1 fruit fly cellular context compared by ENCODE assay signal in the genomic region with DNA sequence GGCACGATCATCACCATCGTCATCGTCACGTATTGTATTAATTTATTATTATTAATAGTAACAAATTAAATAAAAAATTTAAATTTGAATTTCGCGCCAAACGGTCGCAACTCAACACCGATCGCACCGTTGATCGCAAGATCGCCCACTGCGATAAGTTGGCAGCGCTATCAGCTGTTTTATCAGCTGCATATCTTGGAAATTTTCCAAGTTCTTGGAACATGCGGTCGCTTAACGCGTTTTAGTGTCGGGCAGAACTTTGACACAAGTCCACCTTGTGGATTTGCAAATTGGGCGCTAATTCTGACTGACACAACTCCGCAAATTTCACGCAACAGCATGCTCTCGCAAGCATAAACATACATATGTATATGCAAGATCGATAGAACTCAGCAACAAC.
TF ChIP-seq lines count a peak whose summit lies in the region.

No protein-coding gene starts in this region.

TF ChIP-seq in whole organism, embryonic, 481 proteins besides CTCF, POLR2A, EP300 and RAD21 (continued from another document):
- no peak for TF ChIP-seq Deaf1 (tag; optimal IDR thresholded peaks at IDR 0.05; lab: Kevin White, UChicago)
- TF ChIP-seq gce (GFP tag; IDR thresholded peaks at IDR 0.05; lab: Robert Waterston, UW), result no peak
- peak; percentile 54 for TF ChIP-seq CG17829 (tag; optimal IDR thresholded peaks at IDR 0.05; lab: Kevin White, UChicago)
- peak; percentile 74 for TF ChIP-seq CG3995 (GFP tag; optimal IDR thresholded peaks at IDR 0.05; lab: Kevin White, UChicago)
- TF ChIP-seq corto (GFP tag; optimal IDR thresholded peaks at IDR 0.05; lab: Kevin White, UChicago), result no peak
- peak; percentile 43; the same call in 1 of the 3 replicates for TF ChIP-seq CG6791 (GFP tag; IDR thresholded peaks at IDR 0.05; lab: Robert Waterston, UW; ENCODE audit: partially characterized antibody)
- TF ChIP-seq ranshi (GFP tag; IDR thresholded peaks at IDR 0.05; lab: Robert Waterston, UW), result no peak
- TF ChIP-seq CG12391 (tag; optimal IDR thresholded peaks at IDR 0.05; lab: Kevin White, UChicago), result peak; percentile 10
- no peak for TF ChIP-seq gsb (GFP tag; IDR thresholded peaks at IDR 0.05; lab: Robert Waterston, UW)
- TF ChIP-seq crp (GFP tag; optimal IDR thresholded peaks at IDR 0.05; lab: Kevin White, UChicago), result peak; percentile 96 to 100
- TF ChIP-seq CG31388 (GFP tag; optimal IDR thresholded peaks at IDR 0.05; lab: Kevin White, UChicago), result no peak
- TF ChIP-seq CG14710 (tag; optimal IDR thresholded peaks at IDR 0.05; lab: Kevin White, UChicago), result peak; percentile 61
- TF ChIP-seq CG7987 (GFP tag; optimal IDR thresholded peaks at IDR 0.05; lab: Kevin White, UChicago), result peak; percentile 42
- TF ChIP-seq stwl (tag; optimal IDR thresholded peaks at IDR 0.05; lab: Kevin White, UChicago), result peak; percentile 36
- TF ChIP-seq pita (GFP tag; optimal IDR thresholded peaks at IDR 0.05; lab: Kevin White, UChicago), result no peak
- 0 out of 2 replicates have a peak, but pooled peaks have one; percentile 16 for TF ChIP-seq CG10321 (GFP tag; IDR thresholded peaks at IDR 0.05; lab: Robert Waterston, UW)
- TF ChIP-seq Hmr (GFP tag; optimal IDR thresholded peaks at IDR 0.05; lab: Kevin White, UChicago), result peak; percentile 37
- TF ChIP-seq CG2199 (GFP tag; IDR thresholded peaks at IDR 0.05; lab: Robert Waterston, UW), result no peak
- TF ChIP-seq onecut (GFP tag; IDR thresholded peaks at IDR 0.05; lab: Robert Waterston, UW), result peak; percentile 52; the same call in 1 of the 2 replicates
- TF ChIP-seq Camta (GFP tag; optimal IDR thresholded peaks at IDR 0.05; lab: Kevin White, UChicago), result no peak
- TF ChIP-seq dpn (GFP tag; optimal IDR thresholded peaks at IDR 0.05; lab: Kevin White, UChicago), result peak in 1 of 2 experiments; percentile 16
- no peak for TF ChIP-seq CG17328 (GFP tag; IDR thresholded peaks at IDR 0.05; lab: Robert Waterston, UW)
- no peak for TF ChIP-seq D19A (tag; optimal IDR thresholded peaks at IDR 0.05; lab: Kevin White, UChicago)
- TF ChIP-seq CG17186 (GFP tag; optimal IDR thresholded peaks at IDR 0.05; lab: Kevin White, UChicago), result peak; percentile 45
